Worm (Caenorhabditis elegans) whole organism, L3 larva: ENCODE data around the gene ttr-45.

Source experiments
- R02D3.7 ChIP-seq: fragments of 150-350 bp; optimal IDR thresholded peaks from 2 replicates; lab custom pipeline; 2014; ENCODE audit warnings: missing biosample characterization, missing genetic modification characterization
- ama-1 ChIP-seq: fragments of 150-350 bp; optimal IDR thresholded peaks from 2 replicates; lab custom pipeline; 2018
- ceh-16 ChIP-seq: sonication (generic microtip); optimal IDR thresholded peaks from 2 replicates; lab custom pipeline; 2017; ENCODE audit warnings: missing biosample characterization, missing genetic modification characterization
- ceh-28 ChIP-seq: fragments of 150-350 bp; optimal IDR thresholded peaks from 2 replicates; lab custom pipeline; 2014; ENCODE audit warnings: missing biosample characterization, missing genetic modification reagents, missing genetic modification characterization
- egl-27 ChIP-seq: sonication (generic microtip); optimal IDR thresholded peaks from 4 replicates; lab custom pipeline; 2017; ENCODE audit warnings: missing biosample characterization, missing genetic modification reagents, missing genetic modification characterization
- egl-5 ChIP-seq: fragments of 150-350 bp; optimal IDR thresholded peaks from 2 replicates; lab custom pipeline; 2017; ENCODE audit warnings: missing biosample characterization, missing genetic modification reagents, missing genetic modification characterization, inconsistent platforms
- elt-1 ChIP-seq: fragments of 150-350 bp; optimal IDR thresholded peaks from 2 replicates; lab custom pipeline; 2014; ENCODE audit warnings: missing biosample characterization, missing genetic modification characterization
- elt-2 ChIP-seq: sonication (generic microtip); optimal IDR thresholded peaks from 2 replicates; lab custom pipeline; 2016; ENCODE audit warnings: missing genetic modification reagents, mild to moderate bottlenecking, missing genetic modification characterization, missing compliant biosample characterization
- elt-3 ChIP-seq, 3 experiments: fragments of 150-350 bp in 1 of 3; sonication (generic microtip) in 2 of 3; optimal IDR thresholded peaks; 2 replicates in 2 of 3; 4 replicates in 1 of 3; lab custom pipeline; 2014 to 2017; ENCODE audit warnings: missing biosample characterization in 3 of 3, missing genetic modification characterization in 3 of 3
- eor-1 ChIP-seq, 2 experiments: fragments of 150-350 bp; optimal IDR thresholded peaks; 2 replicates each; lab custom pipeline; 2014 to 2018; ENCODE audit warnings: missing biosample characterization in 2 of 2, missing genetic modification characterization in 2 of 2
- fkh-10 ChIP-seq: sonication (generic microtip); optimal IDR thresholded peaks from 2 replicates; lab custom pipeline; 2017; ENCODE audit warnings: missing biosample characterization, missing genetic modification reagents, missing genetic modification characterization
- fkh-2 ChIP-seq: fragments of 150-350 bp; optimal IDR thresholded peaks from 2 replicates; lab custom pipeline; 2014; ENCODE audit warnings: missing biosample characterization, missing genetic modification reagents, missing genetic modification characterization
- fos-1 ChIP-seq: fragments of 150-350 bp; optimal IDR thresholded peaks from 2 replicates; lab custom pipeline; 2014; ENCODE audit warnings: missing biosample characterization, missing genetic modification characterization
- hmg-11 ChIP-seq: sonication (generic microtip); optimal IDR thresholded peaks from 2 replicates; lab custom pipeline; 2016; ENCODE audit warnings: missing genetic modification characterization, missing compliant biosample characterization
- jun-1 ChIP-seq: fragments of 150-350 bp; optimal IDR thresholded peaks from 2 replicates; lab custom pipeline; 2014; ENCODE audit warnings: missing biosample characterization, missing genetic modification reagents, missing genetic modification characterization
- lin-15B ChIP-seq: fragments of 150-350 bp; optimal IDR thresholded peaks from 2 replicates; lab custom pipeline; 2014; ENCODE audit warnings: missing biosample characterization, missing genetic modification characterization
- lin-39 ChIP-seq: fragments of 150-350 bp; optimal IDR thresholded peaks from 2 replicates; lab custom pipeline; 2018; ENCODE audit warnings: missing biosample characterization, missing genetic modification reagents, missing genetic modification characterization
- lsy-12 ChIP-seq: sonication (generic microtip); optimal IDR thresholded peaks from 2 replicates; lab custom pipeline; 2016; ENCODE audit warnings: mild to moderate bottlenecking, missing genetic modification characterization, missing compliant biosample characterization
- mdl-1 ChIP-seq: fragments of 150-350 bp; optimal IDR thresholded peaks from 2 replicates; lab custom pipeline; 2014; ENCODE audit warnings: missing biosample characterization, missing genetic modification characterization
- mml-1 ChIP-seq: fragments of 150-350 bp; sonication (generic microtip); optimal IDR thresholded peaks from 3 replicates; lab custom pipeline; 2014; ENCODE audit warnings: missing biosample characterization, missing genetic modification characterization
- nfya-1 ChIP-seq: sonication (generic microtip); optimal IDR thresholded peaks from 2 replicates; lab custom pipeline; 2017; ENCODE audit warnings: missing genetic modification characterization, mild to moderate bottlenecking, missing compliant biosample characterization, antibody characterized with exemption, moderate library complexity; ENCODE audit not compliant: insufficient read depth
- nhr-11 ChIP-seq: fragments of 150-350 bp; optimal IDR thresholded peaks from 2 replicates; lab custom pipeline; 2014; ENCODE audit warnings: missing biosample characterization, missing genetic modification characterization
- nhr-12 ChIP-seq: fragments of 150-350 bp; optimal IDR thresholded peaks from 2 replicates; lab custom pipeline; 2014; ENCODE audit warnings: missing biosample characterization, missing genetic modification characterization
- nhr-23 ChIP-seq: fragments of 150-350 bp; optimal IDR thresholded peaks from 2 replicates; lab custom pipeline; 2014; ENCODE audit warnings: missing biosample characterization, missing genetic modification reagents, missing genetic modification characterization
- nhr-237 ChIP-seq: fragments of 150-350 bp; optimal IDR thresholded peaks from 2 replicates; lab custom pipeline; 2014; ENCODE audit warnings: missing biosample characterization, missing genetic modification characterization
- nhr-25 ChIP-seq: sonication (generic microtip); optimal IDR thresholded peaks from 2 replicates; lab custom pipeline; 2017; ENCODE audit warnings: missing biosample characterization, missing genetic modification characterization
- nhr-28 ChIP-seq: fragments of 150-350 bp; optimal IDR thresholded peaks from 2 replicates; lab custom pipeline; 2014; ENCODE audit warnings: missing biosample characterization, missing genetic modification characterization
- nhr-43 ChIP-seq: sonication (generic microtip); optimal IDR thresholded peaks from 2 replicates; lab custom pipeline; 2016; ENCODE audit warnings: mild to moderate bottlenecking, missing genetic modification characterization, missing compliant biosample characterization; ENCODE audit not compliant: poor library complexity, severe bottlenecking
- nhr-67 ChIP-seq: fragments of 150-350 bp; optimal IDR thresholded peaks from 2 replicates; lab custom pipeline; 2014; ENCODE audit warnings: missing biosample characterization, missing genetic modification characterization
- nhr-76 ChIP-seq: fragments of 150-350 bp; sonication (generic microtip); optimal IDR thresholded peaks from 5 replicates; lab custom pipeline; 2014; ENCODE audit warnings: missing biosample characterization, missing genetic modification characterization
- pha-4 ChIP-seq: fragments of 150-350 bp; optimal IDR thresholded peaks from 2 replicates; lab custom pipeline; 2014; ENCODE audit warnings: missing biosample characterization, missing genetic modification reagents, missing genetic modification characterization
- pqm-1 ChIP-seq: fragments of 150-350 bp; optimal IDR thresholded peaks from 2 replicates; lab custom pipeline; 2017; ENCODE audit warnings: missing biosample characterization, missing genetic modification characterization, inconsistent platforms
- sea-2 ChIP-seq: fragments of 150-350 bp; sonication (generic microtip); optimal IDR thresholded peaks from 4 replicates; lab custom pipeline; 2014; ENCODE audit warnings: missing biosample characterization, missing genetic modification reagents, missing genetic modification characterization
- skn-1 ChIP-seq: fragments of 150-350 bp; optimal IDR thresholded peaks from 2 replicates; lab custom pipeline; 2014; ENCODE audit warnings: missing biosample characterization, missing genetic modification characterization
- snpc-4 ChIP-seq: fragments of 150-350 bp; optimal IDR thresholded peaks from 2 replicates; lab custom pipeline; 2014; ENCODE audit warnings: missing biosample characterization, missing genetic modification characterization
- unc-62 ChIP-seq: fragments of 150-350 bp; sonication (generic microtip); optimal IDR thresholded peaks from 4 replicates; lab custom pipeline; 2014; ENCODE audit warnings: missing biosample characterization, missing genetic modification reagents, missing genetic modification characterization
- ztf-11 ChIP-seq: fragments of 150-350 bp; optimal IDR thresholded peaks from 2 replicates; lab custom pipeline; 2014; ENCODE audit warnings: missing biosample characterization, missing genetic modification characterization

The ttr-45 gene

ce11 chrIV:13253841-13254240 is at the start of gene ttr-45:
ttr-45 (plus strand) TSS chrIV:13254225.
- TF ChIP-seq elt-2 (tag; lab: Kevin White, UChicago) (peak; percentile 98), lin-39 (tag; lab: Kevin White, UChicago) (peak; percentile 5), ama-1 (no peak), nhr-11 (no peak), jun-1 (tag; lab: Kevin White, UChicago) (peak; percentile 61), nhr-28 (no peak), pqm-1 (tag; lab: Kevin White, UChicago) (peak; percentile 92), fkh-10 (GFP tag; lab: Kevin White, UChicago) (no peak), fkh-2 (tag; lab: Kevin White, UChicago) (no peak), eor-1 (tag; optimal IDR thresholded peaks at IDR 0.05; lab: Kevin White, UChicago) (no peak), ceh-16 (tag; lab: Kevin White, UChicago) (no peak), nfya-1 (peak; percentile 24), egl-5 (tag; lab: Kevin White, UChicago) (peak; percentile 73), sea-2 (no peak), pha-4 (peak; percentile 52), nhr-25 (tag; lab: Kevin White, UChicago) (no peak)
- TF ChIP-seq, all 47 proteins: peak for 7

DNA sequence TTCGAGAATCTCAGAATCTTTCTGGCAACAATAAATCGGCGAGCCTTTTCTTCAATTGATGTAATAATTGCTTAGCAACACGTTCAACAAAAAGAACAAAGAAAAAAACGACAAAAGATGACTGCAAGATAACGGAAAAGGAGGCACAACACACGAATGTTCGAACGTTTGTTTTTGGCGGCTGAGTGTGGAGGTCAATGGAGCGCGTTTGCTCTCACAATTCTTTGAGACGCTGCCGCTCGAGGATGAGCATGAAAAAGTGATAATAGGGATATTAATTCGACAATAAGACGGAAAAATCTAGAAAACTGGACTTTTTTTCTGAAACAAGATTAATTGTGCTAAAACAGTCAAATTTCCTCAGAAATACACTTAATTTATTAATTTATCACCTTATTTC is 48.1 kb upstream of the ttr-45 start:
- TF ChIP-seq nhr-23, result no peak
- no peak for TF ChIP-seq nhr-237
- TF ChIP-seq mdl-1, result no peak
- no peak for TF ChIP-seq unc-62 (GFP tag; lab: Kevin White, UChicago)
- peak; percentile 34 for TF ChIP-seq elt-2 (tag; lab: Kevin White, UChicago)
- no peak for TF ChIP-seq elt-1 (tag; lab: Kevin White, UChicago)
- peak; percentile 7 for TF ChIP-seq pqm-1 (tag; lab: Kevin White, UChicago)
- peak; percentile 49 for TF ChIP-seq nfya-1
- peak; percentile 51 for TF ChIP-seq lin-15B (tag; lab: Kevin White, UChicago)
- TF ChIP-seq, all 47 proteins: peak for 4

DNA sequence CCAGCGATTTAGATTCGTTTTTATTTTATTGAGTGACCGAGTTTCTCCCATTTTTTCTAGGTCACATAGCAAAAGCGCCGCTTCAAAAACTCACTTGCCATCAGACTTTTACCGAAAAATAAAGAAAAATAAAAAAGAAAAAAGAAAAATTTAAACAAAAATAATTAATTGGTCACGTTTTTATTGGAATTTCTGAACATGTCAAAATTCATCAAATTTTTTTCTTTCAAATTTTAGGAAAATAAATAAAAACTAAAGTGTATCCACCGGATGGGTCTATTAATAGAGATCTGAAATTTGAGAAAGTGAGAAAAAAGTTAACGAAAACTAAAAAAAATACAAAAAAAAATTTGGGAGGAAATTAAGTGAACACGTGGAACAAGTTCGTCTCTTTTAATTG is 44.5 kb upstream of the ttr-45 start, which contains the start of gene C48D1.9:
C48D1.9 (minus strand) TSS at position 101 of the 400 bp plus-strand sequence.
- no peak for TF ChIP-seq R02D3.7 (tag; lab: Kevin White, UChicago)
- TF ChIP-seq elt-3 (tag; optimal IDR thresholded peaks at IDR 0.05; lab: Kevin White, UChicago), result no peak
- TF ChIP-seq nhr-12, result no peak
- TF ChIP-seq hmg-11 (tag; lab: Kevin White, UChicago), result no peak
- no peak for TF ChIP-seq fos-1 (tag; lab: Kevin White, UChicago)
- TF ChIP-seq skn-1 (tag; lab: Kevin White, UChicago), result no peak
- no peak for TF ChIP-seq sea-2
- TF ChIP-seq egl-27 (tag; lab: Kevin White, UChicago), result no peak
- TF ChIP-seq nhr-76 (tag; lab: Kevin White, UChicago), result no peak
- TF ChIP-seq lsy-12 (tag; lab: Kevin White, UChicago), result no peak
- no peak for TF ChIP-seq mdl-1
- no peak for TF ChIP-seq jun-1 (tag; lab: Kevin White, UChicago)
- no peak for TF ChIP-seq nhr-67 (tag; lab: Kevin White, UChicago)
- no peak for TF ChIP-seq nhr-25 (tag; lab: Kevin White, UChicago)
- no peak for TF ChIP-seq nhr-23
- TF ChIP-seq nhr-43, result no peak
- no peak for TF ChIP-seq ama-1
- TF ChIP-seq nhr-11, result no peak
- no peak for TF ChIP-seq snpc-4
- TF ChIP-seq ceh-28 (tag; lab: Kevin White, UChicago), result no peak

DNA sequence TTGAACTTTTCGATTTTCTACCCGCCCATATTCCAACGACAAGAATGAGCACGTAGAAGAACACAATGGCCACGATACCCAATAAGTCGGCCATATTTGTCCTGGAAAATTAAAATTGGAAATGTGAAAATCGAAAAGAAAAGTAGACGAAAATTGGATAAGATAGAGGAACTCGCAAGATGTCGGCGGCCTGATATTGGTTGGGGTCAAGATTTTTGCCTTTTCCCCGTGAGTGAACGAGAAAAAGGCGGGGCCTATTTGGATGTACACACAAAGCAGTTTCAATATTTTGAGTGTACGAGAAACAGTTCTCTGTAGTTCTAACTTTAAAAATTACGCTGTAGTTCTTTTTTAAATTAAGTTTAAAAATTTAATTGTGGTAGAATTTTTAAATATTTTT is 39.6 kb upstream of the ttr-45 start, which contains the start of gene cho-1:
cho-1 (minus strand) TSS at position 101 of the 400 bp plus-strand sequence.
- no peak for TF ChIP-seq pqm-1 (tag; lab: Kevin White, UChicago)
- TF ChIP-seq ama-1, result no peak
- TF ChIP-seq unc-62 (GFP tag; lab: Kevin White, UChicago), result no peak
- no peak for TF ChIP-seq nfya-1
- TF ChIP-seq egl-27 (tag; lab: Kevin White, UChicago), result no peak
- no peak for TF ChIP-seq fkh-10 (GFP tag; lab: Kevin White, UChicago)

DNA sequence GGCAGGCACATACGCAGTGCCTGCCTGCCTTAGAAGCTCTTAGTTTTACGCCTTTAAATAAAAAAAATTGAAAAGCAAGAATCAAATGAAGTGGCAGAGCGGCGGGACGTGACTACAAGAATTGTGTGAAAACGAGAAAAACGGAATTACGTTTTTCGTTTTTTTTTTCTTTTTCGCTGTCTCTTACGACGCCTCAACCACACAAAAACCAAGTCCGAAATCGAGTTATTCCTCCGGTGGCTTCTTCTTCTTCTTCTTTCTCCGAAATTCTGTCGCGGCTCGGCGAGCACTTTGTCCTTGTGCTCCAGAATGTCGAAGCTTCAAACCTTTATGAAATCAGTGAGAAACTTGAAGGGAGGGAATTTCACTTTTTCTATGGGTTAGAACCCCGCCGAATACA is 33.4 kb upstream of the ttr-45 start:
- TF ChIP-seq fkh-10 (GFP tag; lab: Kevin White, UChicago) (peak; percentile 24), ztf-11 (tag; lab: Kevin White, UChicago) (no peak), nhr-28 (no peak), mml-1 (tag; lab: Kevin White, UChicago) (no peak)
